Fruit fly (Drosophila melanogaster): Measurements from ENCODE around the gene Klp31E.

Klp31E gene

DNA sequence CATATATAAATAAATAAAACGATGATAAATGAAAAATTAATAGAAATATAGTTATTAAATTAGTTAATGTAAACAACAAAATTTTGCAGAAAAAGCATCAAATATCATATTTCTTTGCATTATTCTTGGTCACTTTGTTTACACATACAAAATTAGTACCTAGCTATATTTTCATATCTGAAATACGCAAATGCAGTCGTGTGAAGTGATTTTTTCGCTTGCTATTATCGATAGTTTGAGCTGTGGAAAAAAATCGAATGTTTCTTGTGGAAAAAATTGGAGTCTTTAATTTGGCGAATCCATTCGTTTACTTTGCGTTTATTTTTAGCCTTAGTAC is 17.4 kb upstream of the Klp31E start, which contains the start of gene Cnot4 (continued):
- TF ChIP-seq MESR4 (GFP tag; optimal IDR thresholded peaks at IDR 0.05), result no peak
- no peak for TF ChIP-seq so (GFP tag; IDR thresholded peaks at IDR 0.05)
- TF ChIP-seq Stat92E (GFP tag; optimal IDR thresholded peaks at IDR 0.05), result no peak
- TF ChIP-seq eyg (GFP tag; optimal IDR thresholded peaks at IDR 0.05), result no peak
- no peak for TF ChIP-seq pros (GFP tag; optimal IDR thresholded peaks at IDR 0.05)
- no peak for TF ChIP-seq CG13894 (tag; optimal IDR thresholded peaks at IDR 0.05)
- TF ChIP-seq CG8290 (GFP tag; optimal IDR thresholded peaks at IDR 0.05), result peak; percentile 10
- no peak for TF ChIP-seq CG8290 (tag; optimal IDR thresholded peaks at IDR 0.05)
- peak; percentile 97 for TF ChIP-seq CG2116 (GFP tag; optimal IDR thresholded peaks at IDR 0.05)
- TF ChIP-seq kah (GFP tag; optimal IDR thresholded peaks at IDR 0.05), result no peak
- no peak for TF ChIP-seq disco-r (GFP tag; optimal IDR thresholded peaks at IDR 0.05)
- TF ChIP-seq grau (tag; optimal IDR thresholded peaks at IDR 0.05), result no peak
- TF ChIP-seq ato (GFP tag; IDR thresholded peaks at IDR 0.05; ENCODE audit: partially characterized antibody), result no peak
- peak; percentile 31 for TF ChIP-seq pzg (GFP tag; optimal IDR thresholded peaks at IDR 0.05)
- TF ChIP-seq ara (GFP tag; IDR thresholded peaks at IDR 0.05), result no peak
- no peak for TF ChIP-seq E2f2 (GFP tag; IDR thresholded peaks at IDR 0.05)
- TF ChIP-seq CG1603 (tag; optimal IDR thresholded peaks at IDR 0.05), result peak; percentile 17
- TF ChIP-seq gfzf (GFP tag; optimal IDR thresholded peaks at IDR 0.05), result no peak
- no peak for TF ChIP-seq CG12155 (GFP tag; optimal IDR thresholded peaks at IDR 0.05)
- TF ChIP-seq CG11093 (GFP tag; IDR thresholded peaks at IDR 0.05), result no peak
- peak; percentile 71 for TF ChIP-seq Dref (GFP tag; IDR thresholded peaks at IDR 0.05)
- TF ChIP-seq Fer3 (tag; optimal IDR thresholded peaks at IDR 0.05), result no peak
- no peak for TF ChIP-seq ap (GFP tag; IDR thresholded peaks at IDR 0.05)
- no peak for TF ChIP-seq Spps (tag; optimal IDR thresholded peaks at IDR 0.05)
- TF ChIP-seq Myb (GFP tag; optimal IDR thresholded peaks at IDR 0.05), result no peak
- no peak for TF ChIP-seq CG4707 (GFP tag; optimal IDR thresholded peaks at IDR 0.05)
- TF ChIP-seq BtbVII (GFP tag; optimal IDR thresholded peaks at IDR 0.05), result no peak
- TF ChIP-seq CG14860 (GFP tag; IDR thresholded peaks at IDR 0.05; ENCODE audit: partially characterized antibody), result no peak
- peak; percentile 25 for TF ChIP-seq CG15514 (GFP tag; optimal IDR thresholded peaks at IDR 0.05)
- TF ChIP-seq lola (GFP tag; optimal IDR thresholded peaks at IDR 0.05), result no peak
- no peak for TF ChIP-seq CG7556 (GFP tag; optimal IDR thresholded peaks at IDR 0.05)
- TF ChIP-seq CG1792 (GFP tag; optimal IDR thresholded peaks at IDR 0.05), result no peak
- TF ChIP-seq CG12659 (GFP tag; optimal IDR thresholded peaks at IDR 0.05), result no peak
- TF ChIP-seq pum (GFP tag; optimal IDR thresholded peaks at IDR 0.05), result no peak
- peak; percentile 36 for TF ChIP-seq dmrt11E (tag; optimal IDR thresholded peaks at IDR 0.05)
- peak; percentile 92 for TF ChIP-seq CG30020 (tag; optimal IDR thresholded peaks at IDR 0.05)
- TF ChIP-seq CG3847 (GFP tag; IDR thresholded peaks at IDR 0.05), result no peak
- TF ChIP-seq kay (GFP tag; optimal IDR thresholded peaks at IDR 0.05), result no peak
- no peak for TF ChIP-seq CG11456 (GFP tag; IDR thresholded peaks at IDR 0.05)
- no peak for TF ChIP-seq Nf-YA (GFP tag; IDR thresholded peaks at IDR 0.05)
- no peak for TF ChIP-seq CG30431 (GFP tag; optimal IDR thresholded peaks at IDR 0.05)
- TF ChIP-seq gsb-n (tag; optimal IDR thresholded peaks at IDR 0.05), result peak; percentile 44
- peak; percentile 96 for TF ChIP-seq CG3995 (GFP tag; optimal IDR thresholded peaks at IDR 0.05)
- no peak for TF ChIP-seq CG11504 (tag; optimal IDR thresholded peaks at IDR 0.05)
- TF ChIP-seq NK7.1 (GFP tag; optimal IDR thresholded peaks at IDR 0.05), result no peak
- peak; percentile 89; the same call in 1 of the 2 replicates for TF ChIP-seq CG31441 (GFP tag; IDR thresholded peaks at IDR 0.05)
- TF ChIP-seq CG7271 (tag; optimal IDR thresholded peaks at IDR 0.05), result no peak
- TF ChIP-seq NC2β (GFP tag; optimal IDR thresholded peaks at IDR 0.05), result no peak
- no peak for TF ChIP-seq ttk (GFP tag; IDR thresholded peaks at IDR 0.05)
- TF ChIP-seq Opbp (GFP tag; IDR thresholded peaks at IDR 0.05; ENCODE audit: partially characterized antibody), result no peak
- TF ChIP-seq Max (GFP tag; optimal IDR thresholded peaks at IDR 0.05), result no peak

Data from whole organism, embryonic.